Worm (Caenorhabditis elegans) whole organism, mixed stage, embryonic: Measurements from ENCODE around the gene spp-28.

Experiments
- bed-3 ChIP-seq: fragments of 200-800 bp; sonication (Bioruptor generic); optimal IDR thresholded peaks from 3 replicates; lab custom pipeline; 2018; ENCODE audit warnings: mild to moderate bottlenecking, missing genetic modification characterization, moderate library complexity, missing compliant biosample characterization
- blmp-1 ChIP-seq: fragments of 150-350 bp; optimal IDR thresholded peaks from 2 replicates; lab custom pipeline; 2014; ENCODE audit warnings: missing biosample characterization, missing genetic modification characterization
- ceh-39 ChIP-seq: fragments of 150-350 bp; optimal IDR thresholded peaks from 2 replicates; lab custom pipeline; 2014; ENCODE audit warnings: missing biosample characterization, missing genetic modification characterization
- ceh-83 ChIP-seq: fragments of 200-800 bp; sonication (Bioruptor generic); optimal IDR thresholded peaks from 2 replicates; lab custom pipeline; 2018; ENCODE audit warnings: mild to moderate bottlenecking, missing genetic modification characterization, missing compliant biosample characterization
- ces-1 ChIP-seq: fragments of 150-350 bp; optimal IDR thresholded peaks from 2 replicates; lab custom pipeline; 2014; ENCODE audit warnings: missing biosample characterization, missing genetic modification reagents, missing genetic modification characterization
- cnd-1 ChIP-seq: fragments of 200-800 bp; sonication (Bioruptor generic); optimal IDR thresholded peaks from 2 replicates; lab custom pipeline; 2018; ENCODE audit warnings: mild to moderate bottlenecking, missing genetic modification characterization, missing compliant biosample characterization
- drap-1 ChIP-seq: fragments of 200-800 bp; sonication (Bioruptor generic); optimal IDR thresholded peaks from 3 replicates; lab custom pipeline; 2018; ENCODE audit warnings: mild to moderate bottlenecking, missing genetic modification characterization, missing compliant biosample characterization
- elt-1 ChIP-seq: sonication (generic microtip); optimal IDR thresholded peaks from 2 replicates; lab custom pipeline; 2017; ENCODE audit warnings: missing genetic modification characterization, mild to moderate bottlenecking, missing compliant biosample characterization, antibody characterized with exemption, moderate library complexity, borderline replicate concordance; ENCODE audit not compliant: insufficient read depth
- elt-3 ChIP-seq: fragments of 150-350 bp; optimal IDR thresholded peaks from 2 replicates; lab custom pipeline; 2014; ENCODE audit warnings: missing biosample characterization, missing genetic modification characterization
- flh-1 ChIP-seq: fragments of 200-800 bp; sonication (Bioruptor generic); optimal IDR thresholded peaks from 2 replicates; lab custom pipeline; 2018; ENCODE audit warnings: mild to moderate bottlenecking, missing genetic modification characterization, moderate library complexity, missing compliant biosample characterization
- ham-2 ChIP-seq: fragments of 200-800 bp; sonication (Bioruptor generic); optimal IDR thresholded peaks from 2 replicates; lab custom pipeline; 2018; ENCODE audit warnings: mild to moderate bottlenecking, missing genetic modification characterization, missing compliant biosample characterization
- hlh-1 ChIP-seq: fragments of 150-350 bp; optimal IDR thresholded peaks from 2 replicates; lab custom pipeline; 2014; ENCODE audit warnings: missing biosample characterization, missing genetic modification reagents, missing genetic modification characterization
- lin-13 ChIP-seq: fragments of 150-350 bp; optimal IDR thresholded peaks from 2 replicates; lab custom pipeline; 2014; ENCODE audit warnings: missing biosample characterization, missing genetic modification characterization
- lin-32 ChIP-seq: fragments of 200-800 bp; sonication (Bioruptor generic); optimal IDR thresholded peaks from 2 replicates; lab custom pipeline; 2018; ENCODE audit warnings: mild to moderate bottlenecking, missing genetic modification characterization, missing compliant biosample characterization
- lsy-2 ChIP-seq: fragments of 150-350 bp; optimal IDR thresholded peaks from 2 replicates; lab custom pipeline; 2014; ENCODE audit warnings: missing biosample characterization, missing genetic modification characterization
- mab-5 ChIP-seq: fragments of 150-350 bp; optimal IDR thresholded peaks from 2 replicates; lab custom pipeline; 2014; ENCODE audit warnings: missing biosample characterization, missing genetic modification characterization
- mep-1 ChIP-seq: fragments of 150-350 bp; optimal IDR thresholded peaks from 2 replicates; lab custom pipeline; 2017; ENCODE audit warnings: missing biosample characterization, missing genetic modification reagents, missing genetic modification characterization, inconsistent platforms
- mls-2 ChIP-seq: sonication (generic microtip); optimal IDR thresholded peaks from 2 replicates; lab custom pipeline; 2016; ENCODE audit warnings: mild to moderate bottlenecking, missing genetic modification characterization, moderate library complexity, missing compliant biosample characterization
- nhr-12 ChIP-seq: fragments of 150-350 bp; optimal IDR thresholded peaks from 2 replicates; lab custom pipeline; 2014; ENCODE audit warnings: missing biosample characterization, missing genetic modification characterization
- nhr-2 ChIP-seq: fragments of 150-350 bp; optimal IDR thresholded peaks from 2 replicates; lab custom pipeline; 2014; ENCODE audit warnings: missing biosample characterization, missing genetic modification characterization
- nhr-237 ChIP-seq: fragments of 150-350 bp; optimal IDR thresholded peaks from 2 replicates; lab custom pipeline; 2014; ENCODE audit warnings: missing biosample characterization, missing genetic modification characterization
- nhr-28 ChIP-seq: fragments of 150-350 bp; optimal IDR thresholded peaks from 2 replicates; lab custom pipeline; 2014; ENCODE audit warnings: missing biosample characterization, missing genetic modification characterization
- nhr-76 ChIP-seq: sonication (generic microtip); optimal IDR thresholded peaks from 2 replicates; lab custom pipeline; 2017; ENCODE audit warnings: missing biosample characterization, missing genetic modification characterization
- pha-4 ChIP-seq: fragments of 150-350 bp; optimal IDR thresholded peaks from 2 replicates; lab custom pipeline; 2018; ENCODE audit warnings: missing biosample characterization, missing genetic modification reagents, missing genetic modification characterization
- sem-2 ChIP-seq: fragments of 200-800 bp; sonication (Bioruptor generic); optimal IDR thresholded peaks from 2 replicates; lab custom pipeline; 2018; ENCODE audit warnings: mild to moderate bottlenecking, missing genetic modification characterization, missing compliant biosample characterization
- snpc-4 ChIP-seq: fragments of 150-350 bp; optimal IDR thresholded peaks from 2 replicates; lab custom pipeline; 2014; ENCODE audit warnings: missing biosample characterization, missing genetic modification characterization
- sptf-1 ChIP-seq: sonication (generic microtip); optimal IDR thresholded peaks from 2 replicates; lab custom pipeline; 2017; ENCODE audit warnings: mild to moderate bottlenecking, missing genetic modification characterization, moderate library complexity, missing compliant biosample characterization
- unc-120 ChIP-seq: sonication (generic microtip); optimal IDR thresholded peaks from 2 replicates; lab custom pipeline; 2017; ENCODE audit warnings: missing genetic modification characterization, missing compliant biosample characterization; ENCODE audit not compliant: poor library complexity, severe bottlenecking
- unc-39 ChIP-seq: fragments of 150-350 bp; optimal IDR thresholded peaks from 2 replicates; lab custom pipeline; 2014; ENCODE audit warnings: missing biosample characterization, missing genetic modification characterization
- unc-62 ChIP-seq: fragments of 150-350 bp; optimal IDR thresholded peaks from 2 replicates; lab custom pipeline; 2014; ENCODE audit warnings: missing biosample characterization, missing genetic modification reagents, missing genetic modification characterization
- zip-8 ChIP-seq: fragments of 150-350 bp; optimal IDR thresholded peaks from 2 replicates; lab custom pipeline; 2014; ENCODE audit warnings: missing biosample characterization, missing genetic modification characterization
- ztf-11 ChIP-seq: fragments of 150-350 bp; optimal IDR thresholded peaks from 2 replicates; lab custom pipeline; 2014; ENCODE audit warnings: missing biosample characterization, missing genetic modification characterization

spp-28 gene

DNA sequence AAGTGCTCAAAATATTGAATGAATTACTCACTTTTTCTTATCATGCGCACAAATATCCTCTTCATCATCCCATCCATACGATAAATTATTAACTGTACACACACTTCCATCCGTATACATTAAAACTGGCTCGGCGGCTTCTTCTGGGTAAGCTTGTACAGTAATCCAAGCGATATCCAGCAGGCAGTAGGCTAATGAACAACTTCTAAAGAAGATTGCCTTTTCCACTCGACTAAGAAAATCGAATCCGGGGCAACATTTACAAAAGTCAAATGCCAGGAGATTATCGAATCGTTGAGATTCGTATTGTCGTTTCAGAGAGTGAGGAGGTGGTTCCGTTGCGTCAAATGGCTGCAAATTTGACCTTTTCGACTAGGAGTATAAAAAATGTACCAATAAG, 41.2 kb upstream of the spp-28 start:
- TF ChIP-seq ceh-83 (GFP tag; lab: Kevin White, UChicago) (no peak), unc-62 (GFP tag; lab: Kevin White, UChicago) (no peak), unc-120 (tag; lab: Kevin White, UChicago) (no peak), nhr-12 (tag; lab: Kevin White, UChicago) (no peak), sem-2 (no peak), lin-13 (tag; lab: Kevin White, UChicago) (no peak), ham-2 (GFP tag; lab: Kevin White, UChicago) (no peak), lin-32 (GFP tag; lab: Kevin White, UChicago) (no peak), unc-39 (tag; lab: Kevin White, UChicago) (no peak), hlh-1 (tag; lab: Kevin White, UChicago) (no peak)

DNA sequence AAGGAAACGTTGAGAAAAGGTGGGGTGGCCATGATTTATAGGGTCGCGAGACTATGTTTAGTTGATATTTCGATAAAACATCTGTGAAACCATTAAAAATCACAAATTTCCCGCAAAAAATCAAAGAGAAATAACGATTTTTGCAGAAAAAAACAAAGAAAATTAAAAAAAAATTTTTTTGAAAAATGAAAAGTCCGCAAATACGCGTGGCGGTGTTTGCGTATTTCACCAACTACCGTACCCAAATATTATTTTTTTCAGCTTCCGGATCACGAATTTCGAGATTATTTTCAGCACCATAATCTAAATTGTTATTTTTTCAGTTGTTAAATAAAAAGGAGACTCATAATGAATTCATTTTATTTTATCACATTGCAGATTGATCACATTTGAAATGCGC, 40.0 kb upstream of the spp-28 start:
- TF ChIP-seq lsy-2 (peak; percentile 52), lin-13 (tag; lab: Kevin White, UChicago) (no peak)
- TF ChIP-seq, all 35 proteins: peak for 1

DNA sequence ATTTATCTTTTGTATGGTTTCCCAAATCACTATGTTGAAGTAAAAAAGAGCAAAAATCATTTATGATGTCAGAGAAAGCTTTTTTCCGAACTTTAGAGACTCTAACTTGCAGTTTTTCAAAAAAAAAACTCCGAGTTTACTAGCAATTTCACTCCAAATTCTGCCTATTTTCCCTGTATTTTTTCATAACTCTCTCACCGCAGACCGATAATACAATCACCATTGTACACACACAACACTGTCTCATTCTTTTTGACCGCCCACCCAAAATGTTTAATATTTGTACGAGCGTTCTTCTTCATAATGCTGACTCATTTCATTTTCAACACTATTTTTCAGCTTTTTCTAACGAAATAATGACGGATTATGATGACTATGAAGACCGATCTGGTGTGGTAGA, 38.7 kb upstream of the spp-28 start, which contains the start of gene F43C1.5:
TSS of gene F43C1.5 (plus strand) at position 301 of the 400 bp plus-strand sequence.
- no peak for TF ChIP-seq nhr-237 (tag; lab: Kevin White, UChicago)
- TF ChIP-seq ceh-83 (GFP tag; lab: Kevin White, UChicago), result no peak
- no peak for TF ChIP-seq elt-3
- no peak for TF ChIP-seq cnd-1
- no peak for TF ChIP-seq sptf-1 (tag; lab: Kevin White, UChicago)
- no peak for TF ChIP-seq unc-39 (tag; lab: Kevin White, UChicago)
- no peak for TF ChIP-seq mep-1
- no peak for TF ChIP-seq snpc-4 (tag; lab: Kevin White, UChicago)
- TF ChIP-seq zip-8 (tag; lab: Kevin White, UChicago), result no peak
- no peak for TF ChIP-seq lin-13 (tag; lab: Kevin White, UChicago)
- no peak for TF ChIP-seq unc-120 (tag; lab: Kevin White, UChicago)
- no peak for TF ChIP-seq ztf-11
- TF ChIP-seq drap-1 (GFP tag; lab: Kevin White, UChicago), result no peak

DNA sequence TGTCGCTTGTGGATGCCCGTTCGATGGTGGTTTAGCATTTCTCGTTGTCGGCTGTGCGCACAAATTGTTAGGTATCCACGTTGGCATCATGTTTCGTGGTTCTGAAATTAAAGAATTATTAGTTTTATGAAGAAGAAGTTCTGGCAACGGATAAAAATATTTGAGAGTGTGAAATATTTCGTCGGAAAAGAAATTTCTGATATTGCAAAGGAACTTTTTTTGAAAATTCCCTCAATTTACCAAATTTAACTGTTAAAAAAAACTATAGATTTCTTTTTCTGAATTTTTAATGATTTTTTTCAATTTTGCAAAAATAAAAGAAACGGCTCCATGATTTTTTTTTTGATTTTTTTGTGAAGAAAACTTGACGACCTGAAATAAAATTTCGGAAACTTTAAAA, 37.9 kb upstream of the spp-28 start, which contains the start of gene mpk-1:
TSS of gene mpk-1 (minus strand) at position 101 of the 400 bp plus-strand sequence.
- TF ChIP-seq nhr-2 (tag; lab: Kevin White, UChicago), result no peak
- no peak for TF ChIP-seq bed-3 (GFP tag; lab: Kevin White, UChicago)
- TF ChIP-seq elt-1, result no peak
- TF ChIP-seq flh-1, result no peak
- no peak for TF ChIP-seq lin-32 (GFP tag; lab: Kevin White, UChicago)
- TF ChIP-seq mls-2 (tag; lab: Kevin White, UChicago), result no peak
- TF ChIP-seq pha-4 (tag; lab: Kevin White, UChicago), result no peak
- TF ChIP-seq ceh-39 (tag; lab: Kevin White, UChicago), result no peak
- TF ChIP-seq ces-1 (GFP tag; lab: Kevin White, UChicago), result no peak
- no peak for TF ChIP-seq nhr-237 (tag; lab: Kevin White, UChicago)
- no peak for TF ChIP-seq nhr-28
- TF ChIP-seq snpc-4 (tag; lab: Kevin White, UChicago), result no peak
- TF ChIP-seq mep-1, result no peak
- no peak for TF ChIP-seq cnd-1
- TF ChIP-seq zip-8 (tag; lab: Kevin White, UChicago), result no peak
- TF ChIP-seq, all 35 proteins: peak for 0

DNA sequence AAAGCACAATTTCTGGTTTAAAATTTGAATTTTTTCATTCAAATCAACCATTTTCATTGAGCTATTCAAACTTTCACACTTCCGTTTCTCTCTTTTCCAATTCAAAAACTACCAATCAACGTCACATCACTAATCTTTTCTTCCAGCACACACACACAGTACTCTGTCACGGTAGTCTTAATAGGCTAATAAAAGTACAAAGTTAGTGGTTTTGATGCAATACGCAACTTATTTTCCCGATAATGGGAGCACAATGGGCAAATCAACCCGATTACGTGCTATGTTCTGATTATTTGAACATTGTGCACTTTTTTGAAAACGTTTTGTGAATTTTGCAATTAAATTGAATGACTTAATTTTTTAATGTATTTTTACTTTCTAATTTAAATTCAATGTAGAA, 37.2 kb upstream of the spp-28 start:
- TF ChIP-seq nhr-2 (tag; lab: Kevin White, UChicago), result no peak
- no peak for TF ChIP-seq unc-62 (GFP tag; lab: Kevin White, UChicago)
- no peak for TF ChIP-seq nhr-28
- TF ChIP-seq unc-120 (tag; lab: Kevin White, UChicago), result no peak
- no peak for TF ChIP-seq mab-5
- TF ChIP-seq elt-3, result no peak
- TF ChIP-seq ztf-11, result no peak
- TF ChIP-seq zip-8 (tag; lab: Kevin White, UChicago), result no peak
- TF ChIP-seq blmp-1 (tag; lab: Kevin White, UChicago), result no peak
- no peak for TF ChIP-seq ceh-83 (GFP tag; lab: Kevin White, UChicago)
- no peak for TF ChIP-seq ces-1 (GFP tag; lab: Kevin White, UChicago)
- TF ChIP-seq lin-13 (tag; lab: Kevin White, UChicago), result no peak
- no peak for TF ChIP-seq nhr-76 (tag; lab: Kevin White, UChicago)
- TF ChIP-seq sem-2, result no peak
- TF ChIP-seq, all 35 proteins: peak for 0
